Fruit fly (Drosophila melanogaster): ENCODE data around the gene kar.

Gene kar

DNA sequence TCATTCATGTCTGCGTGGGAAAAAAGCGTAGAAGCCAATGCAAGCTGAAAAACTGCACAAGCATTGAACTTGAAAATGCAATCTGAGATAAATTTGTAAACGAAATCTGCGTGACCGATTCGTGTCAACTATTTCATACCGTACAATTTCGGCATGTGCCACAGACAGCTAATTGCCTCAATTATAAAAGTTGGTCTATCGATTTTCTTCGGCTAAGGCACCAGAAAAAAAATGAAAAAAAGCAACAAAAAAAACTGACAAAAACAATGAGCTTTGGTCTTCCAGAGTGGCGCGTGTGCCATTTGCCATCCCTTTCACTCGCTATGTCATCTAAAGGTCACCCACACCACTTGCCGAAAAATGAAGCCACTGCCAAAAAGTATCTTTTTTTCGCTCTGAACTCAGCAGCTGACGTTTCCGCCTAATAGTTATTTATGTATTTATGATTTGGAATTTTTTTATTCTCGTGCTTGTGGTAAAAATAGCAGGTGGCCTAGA is 29.4 kb upstream of the kar start:
- no peak for TF ChIP-seq ash1 (GFP tag; optimal IDR thresholded peaks at IDR 0.05)
- TF ChIP-seq CG42726 (GFP tag; IDR thresholded peaks at IDR 0.05; ENCODE audit: partially characterized antibody) = no peak
- no peak for TF ChIP-seq sens (GFP tag)
- TF ChIP-seq ham (GFP tag; IDR thresholded peaks at IDR 0.05) = no peak
- no peak for TF ChIP-seq Fer2 (tag; optimal IDR thresholded peaks at IDR 0.05)
- no peak for TF ChIP-seq emc (GFP tag; optimal IDR thresholded peaks at IDR 0.05)
- TF ChIP-seq ci (GFP tag; IDR thresholded peaks at IDR 0.05) = no peak
- TF ChIP-seq cad (GFP tag; optimal IDR thresholded peaks at IDR 0.05) = no peak
- TF ChIP-seq abd-A (tag; optimal IDR thresholded peaks at IDR 0.05) = peak; percentile 52
- peak; percentile 62 for TF ChIP-seq sd (tag; optimal IDR thresholded peaks at IDR 0.05)
- TF ChIP-seq jigr1 (GFP tag; IDR thresholded peaks at IDR 0.05) = no peak
- no peak for TF ChIP-seq nau (GFP tag; optimal IDR thresholded peaks at IDR 0.05)
- no peak for TF ChIP-seq MESR4 (GFP tag; optimal IDR thresholded peaks at IDR 0.05)
- TF ChIP-seq Bteb2 (GFP tag; optimal IDR thresholded peaks at IDR 0.05) = no peak
- TF ChIP-seq CG7987 (GFP tag; optimal IDR thresholded peaks at IDR 0.05) = no peak
- TF ChIP-seq CG8924 (tag; optimal IDR thresholded peaks at IDR 0.05) = no peak
- TF ChIP-seq CG15696 (tag; optimal IDR thresholded peaks at IDR 0.05) = no peak
- no peak for TF ChIP-seq CG6854 (GFP tag; optimal IDR thresholded peaks at IDR 0.05)
- no peak for TF ChIP-seq tx (GFP tag; optimal IDR thresholded peaks at IDR 0.05)
- no peak for TF ChIP-seq Neu2 (GFP tag; optimal IDR thresholded peaks at IDR 0.05; ENCODE audit: borderline replicate concordance)
- 0 out of 3 replicates have a peak, but pooled peaks have one; percentile 26 for TF ChIP-seq sr (GFP tag; IDR thresholded peaks at IDR 0.05)
- TF ChIP-seq Hey (tag; optimal IDR thresholded peaks at IDR 0.05) = peak; percentile 27
- TF ChIP-seq CG18476 (GFP tag; optimal IDR thresholded peaks at IDR 0.05) = no peak
- no peak for TF ChIP-seq Mes4 (GFP tag; optimal IDR thresholded peaks at IDR 0.05)
- no peak for TF ChIP-seq Xbp1 (GFP tag; optimal IDR thresholded peaks at IDR 0.05)
- TF ChIP-seq en (GFP tag; optimal IDR thresholded peaks at IDR 0.05) = no peak
- TF ChIP-seq CG17912 (GFP tag; optimal IDR thresholded peaks at IDR 0.05) = no peak
- no peak for TF ChIP-seq CG11695 (GFP tag; IDR thresholded peaks at IDR 0.05)
- TF ChIP-seq ERR (GFP tag; optimal IDR thresholded peaks at IDR 0.05) = peak; percentile 93
- no peak for TF ChIP-seq CG7839 (tag; optimal IDR thresholded peaks at IDR 0.05)
- TF ChIP-seq CG6254 (GFP tag; optimal IDR thresholded peaks at IDR 0.05) = no peak
- TF ChIP-seq odd (GFP tag; optimal IDR thresholded peaks at IDR 0.05) = no peak
- TF ChIP-seq CG14860 (GFP tag; IDR thresholded peaks at IDR 0.05; ENCODE audit: partially characterized antibody) = no peak
- TF ChIP-seq Xrp1 (GFP tag; IDR thresholded peaks at IDR 0.05) = no peak
- no peak for TF ChIP-seq CG9876 (GFP tag; optimal IDR thresholded peaks at IDR 0.05)
- no peak for TF ChIP-seq Dp (GFP tag; optimal IDR thresholded peaks at IDR 0.05)
- TF ChIP-seq CG9215 (GFP tag; IDR thresholded peaks at IDR 0.05) = no peak
- TF ChIP-seq nmo (GFP tag; optimal IDR thresholded peaks at IDR 0.05) = no peak
- TF ChIP-seq crol (GFP tag; IDR thresholded peaks at IDR 0.05) = no peak
- no peak for TF ChIP-seq Nf-YB (GFP tag; optimal IDR thresholded peaks at IDR 0.05)
- no peak for TF ChIP-seq CG14014 (GFP tag; IDR thresholded peaks at IDR 0.05)
- TF ChIP-seq onecut (GFP tag; IDR thresholded peaks at IDR 0.05) = peak; percentile 75
- TF ChIP-seq CG32772 (GFP tag; IDR thresholded peaks at IDR 0.05) = 0 out of 2 replicates have a peak, but pooled peaks have one; percentile 5
- TF ChIP-seq Deaf1 (tag; optimal IDR thresholded peaks at IDR 0.05) = peak; percentile 60
- TF ChIP-seq Bdp1 (GFP tag; optimal IDR thresholded peaks at IDR 0.05) = no peak
- peak; percentile 31 for TF ChIP-seq Med (GFP tag)
- TF ChIP-seq Sox102F (GFP tag; optimal IDR thresholded peaks at IDR 0.05) = no peak
- no peak for TF ChIP-seq Jarid2 (GFP tag; optimal IDR thresholded peaks at IDR 0.05)
- no peak for TF ChIP-seq HmgD (GFP tag; optimal IDR thresholded peaks at IDR 0.05)
- TF ChIP-seq CG31224 (GFP tag; IDR thresholded peaks at IDR 0.05) = 0 out of 2 replicates have a peak, but pooled peaks have one; percentile 0
- TF ChIP-seq gsb (GFP tag; IDR thresholded peaks at IDR 0.05) = no peak
- TF ChIP-seq her (GFP tag; optimal IDR thresholded peaks at IDR 0.05) = no peak
